Worm (Caenorhabditis elegans): ENCODE measurements around the gene D1054.9.

D1054.9 gene

DNA sequence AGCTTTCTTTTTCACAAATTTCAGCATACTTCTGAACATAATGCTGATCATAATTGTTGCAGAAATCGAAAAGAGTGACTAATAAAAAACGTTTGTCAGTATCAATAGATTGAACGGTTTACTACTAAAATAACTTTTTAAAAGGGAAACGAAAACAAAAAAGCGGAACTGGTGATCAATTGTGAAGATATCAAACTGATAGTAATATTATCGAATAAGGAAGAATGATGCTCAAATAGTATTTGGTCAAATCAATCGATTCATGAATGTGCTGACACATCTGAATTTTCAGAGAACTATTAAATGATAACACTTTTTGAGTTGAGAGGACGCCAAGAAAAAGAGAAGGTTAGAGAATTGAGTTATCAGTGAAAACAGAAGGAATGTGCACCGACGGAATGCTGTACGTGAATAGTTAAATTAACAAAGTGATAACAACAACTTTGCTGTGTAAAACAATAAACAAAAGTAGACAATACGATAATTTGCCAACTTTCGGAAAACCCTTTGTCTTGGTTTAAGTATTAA lies 14.3 kb downstream of the D1054.9 start, which contains the start of gene D1054.5:
TSS of gene D1054.5 (minus strand) at position 51 of the 528 bp plus-strand sequence.
- no peak for TF ChIP-seq nhr-12 (tag; optimal IDR thresholded peaks at IDR 0.05)
- TF ChIP-seq ceh-28 (tag; optimal IDR thresholded peaks at IDR 0.05) = peak; percentile 64
- no peak for TF ChIP-seq daf-12 (tag; optimal IDR thresholded peaks at IDR 0.05)
- TF ChIP-seq nhr-25 (tag; optimal IDR thresholded peaks at IDR 0.05) = no peak
- TF ChIP-seq ceh-82 (tag; optimal IDR thresholded peaks at IDR 0.05) = no peak
- TF ChIP-seq mml-1 (tag; optimal IDR thresholded peaks at IDR 0.05) = no peak
- TF ChIP-seq tbx-2 (tag; optimal IDR thresholded peaks at IDR 0.05) = no peak
- no peak for TF ChIP-seq hmg-11 (tag; optimal IDR thresholded peaks at IDR 0.05)
- TF ChIP-seq pqm-1 (tag; optimal IDR thresholded peaks at IDR 0.05) = peak; percentile 91
- TF ChIP-seq R02D3.7 (tag; optimal IDR thresholded peaks at IDR 0.05) = no peak
- no peak for TF ChIP-seq mdl-1 (tag; optimal IDR thresholded peaks at IDR 0.05)
- no peak for TF ChIP-seq nhr-23 (tag; optimal IDR thresholded peaks at IDR 0.05)
- TF ChIP-seq aly-2 (tag; optimal IDR thresholded peaks at IDR 0.05) = no peak
- no peak for TF ChIP-seq egl-27 (tag; optimal IDR thresholded peaks at IDR 0.05)
- TF ChIP-seq ZK546.5 (tag; optimal IDR thresholded peaks at IDR 0.05) = no peak
- TF ChIP-seq unc-39 (tag; optimal IDR thresholded peaks at IDR 0.05) = no peak
- no peak for TF ChIP-seq skn-1 (tag; optimal IDR thresholded peaks at IDR 0.05)
- TF ChIP-seq eor-1 (tag; optimal IDR thresholded peaks at IDR 0.05) = no peak
- TF ChIP-seq elt-3 (tag; optimal IDR thresholded peaks at IDR 0.05) = no peak
- TF ChIP-seq fos-1 (tag; optimal IDR thresholded peaks at IDR 0.05) = no peak
- TF ChIP-seq ceh-9 (tag; optimal IDR thresholded peaks at IDR 0.05) = no peak
- peak; percentile 46 for TF ChIP-seq pha-4 (tag; optimal IDR thresholded peaks at IDR 0.05)
- no peak for TF ChIP-seq lin-15B (tag; optimal IDR thresholded peaks at IDR 0.05)
- TF ChIP-seq sea-2 (GFP tag; optimal IDR thresholded peaks at IDR 0.05) = no peak
- TF ChIP-seq nhr-28 (tag; optimal IDR thresholded peaks at IDR 0.05) = no peak
- TF ChIP-seq elt-2 (tag; optimal IDR thresholded peaks at IDR 0.05) = peak; percentile 94
- no peak for TF ChIP-seq nhr-237 (tag; optimal IDR thresholded peaks at IDR 0.05)
- TF ChIP-seq jun-1 (tag; optimal IDR thresholded peaks at IDR 0.05) = peak; percentile 80
- no peak for TF ChIP-seq fkh-2 (tag; optimal IDR thresholded peaks at IDR 0.05)
- no peak for TF ChIP-seq nfya-1 (tag; optimal IDR thresholded peaks at IDR 0.05; ENCODE audit: insufficient read depth)
- TF ChIP-seq nhr-77 (tag; optimal IDR thresholded peaks at IDR 0.05) = no peak

DNA sequence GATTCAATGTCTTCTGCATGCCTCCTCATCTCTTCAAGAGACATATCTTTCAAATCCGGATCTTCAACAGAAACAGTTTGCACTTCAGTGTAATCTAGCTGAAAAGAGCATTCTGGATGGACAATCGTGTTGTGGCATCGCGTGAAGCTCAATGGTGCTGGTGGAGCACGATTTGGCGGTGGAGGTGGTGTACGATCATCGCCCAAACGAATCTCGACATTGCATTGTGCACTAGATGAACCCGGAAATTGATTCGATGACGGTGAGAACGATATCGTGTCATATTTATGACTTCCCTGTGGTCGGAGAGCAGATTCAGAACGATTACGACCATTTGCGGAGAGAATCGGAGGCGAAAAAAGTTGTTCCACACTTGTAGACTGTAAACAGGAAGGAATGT lies 17.6 kb downstream of the D1054.9 start:
- TF ChIP-seq sea-2 (GFP tag; optimal IDR thresholded peaks at IDR 0.05) (no peak), lsy-12 (tag; optimal IDR thresholded peaks at IDR 0.05) (no peak), lin-15B (tag; optimal IDR thresholded peaks at IDR 0.05) (no peak), egl-27 (tag; optimal IDR thresholded peaks at IDR 0.05) (no peak), fkh-10 (GFP tag; optimal IDR thresholded peaks at IDR 0.05) (no peak), elt-2 (tag; optimal IDR thresholded peaks at IDR 0.05) (no peak), fos-1 (tag; optimal IDR thresholded peaks at IDR 0.05) (no peak), nhr-12 (tag; optimal IDR thresholded peaks at IDR 0.05) (no peak), jun-1 (tag; optimal IDR thresholded peaks at IDR 0.05) (no peak), ceh-16 (tag; optimal IDR thresholded peaks at IDR 0.05) (no peak), nfya-1 (tag; optimal IDR thresholded peaks at IDR 0.05; ENCODE audit: insufficient read depth) (no peak), elt-1 (tag; optimal IDR thresholded peaks at IDR 0.05) (no peak), nhr-67 (tag; optimal IDR thresholded peaks at IDR 0.05) (no peak), ama-1 (optimal IDR thresholded peaks at IDR 0.05) (no peak), ZK546.5 (tag; optimal IDR thresholded peaks at IDR 0.05) (no peak), nhr-43 (tag; optimal IDR thresholded peaks at IDR 0.05; ENCODE audit: poor library complexity, severe bottlenecking) (no peak)

DNA sequence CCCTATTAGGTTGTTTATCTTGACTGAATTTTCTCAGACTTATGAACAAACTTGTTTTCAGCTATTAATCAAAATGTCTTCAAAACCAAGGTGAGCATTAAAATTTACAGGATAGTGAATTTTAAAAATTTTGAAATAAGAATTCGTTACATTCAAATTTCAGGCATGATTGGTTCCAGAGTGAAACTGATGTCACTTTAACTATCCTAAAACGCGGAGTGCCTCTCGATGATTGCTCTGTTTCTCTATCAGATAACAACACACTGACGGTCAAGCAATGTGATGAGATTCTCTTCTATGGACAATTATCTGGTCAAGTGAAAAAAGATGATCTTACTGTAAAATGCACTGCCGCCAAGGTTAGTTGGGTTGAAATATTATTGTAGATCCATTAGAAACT lies 19.5 kb downstream of the D1054.9 start, which contains the start of gene D1054.3:
TSS of gene D1054.3 (plus strand) at position 62 of the 400 bp plus-strand sequence.
- TF ChIP-seq ama-1 (optimal IDR thresholded peaks at IDR 0.05) (no peak), eor-1 (tag; optimal IDR thresholded peaks at IDR 0.05) (no peak), nhr-237 (tag; optimal IDR thresholded peaks at IDR 0.05) (no peak), nhr-67 (tag; optimal IDR thresholded peaks at IDR 0.05) (no peak), pha-4 (tag; optimal IDR thresholded peaks at IDR 0.05) (no peak), mml-1 (tag; optimal IDR thresholded peaks at IDR 0.05) (no peak), ceh-82 (tag; optimal IDR thresholded peaks at IDR 0.05) (no peak), nhr-28 (tag; optimal IDR thresholded peaks at IDR 0.05) (no peak), elt-3 (tag; optimal IDR thresholded peaks at IDR 0.05) (no peak), nhr-43 (tag; optimal IDR thresholded peaks at IDR 0.05; ENCODE audit: poor library complexity, severe bottlenecking) (no peak), elt-1 (tag; optimal IDR thresholded peaks at IDR 0.05) (no peak), lin-39 (tag; optimal IDR thresholded peaks at IDR 0.05) (no peak), ceh-28 (tag; optimal IDR thresholded peaks at IDR 0.05) (no peak), ztf-4 (tag; optimal IDR thresholded peaks at IDR 0.05) (no peak)
